Worm (Caenorhabditis elegans) whole organism, early embryonic: Measurements from ENCODE around the gene T02H6.3.

Experiments used
- ama-1 ChIP-seq: fragments of 150-350 bp; optimal IDR thresholded peaks from 2 replicates; lab custom pipeline; 2014
- ets-7 ChIP-seq: sonication (generic microtip); optimal IDR thresholded peaks from 2 replicates; lab custom pipeline; 2016; ENCODE audit warnings: missing genotype, missing genetic modification characterization, missing compliant biosample characterization
- pes-1 ChIP-seq: fragments of 200-800 bp; sonication (Bioruptor generic); IDR thresholded peaks from 2 replicates; pipeline ENCODE4 v1.3.6; 2022; ENCODE audit warnings: missing genetic modification reagents, missing genetic modification characterization, missing compliant biosample characterization

- TF ChIP-seq ama-1 (lab: Kevin White, UChicago) (no peak), ets-7 (tag; lab: Kevin White, UChicago) (no peak), pes-1 (GFP tag; lab: Robert Waterston, UW) (no peak)
Observed at ce11 chrII:724004-724403, 32.4 kb downstream of the T02H6.3 start.
